Fruit fly (Drosophila melanogaster) whole organism, embryonic: ENCODE results near the gene CG5181.

ENCODE experiments used
- Bteb2 ChIP-seq: fragments of 200-800 bp; sonication (Bioruptor generic); optimal IDR thresholded peaks from 2 replicates; lab custom pipeline; 2016; ENCODE audit warnings: missing biosample characterization, missing genetic modification characterization
- CG11695 ChIP-seq: fragments of 200-800 bp; sonication (Bioruptor generic); IDR thresholded peaks from 3 replicates; pipeline ENCODE4 v1.3.6; 2022; ENCODE audit warnings: missing biosample characterization, missing genetic modification characterization
- CG12391 ChIP-seq: fragments of 200-800 bp; sonication (Bioruptor generic); optimal IDR thresholded peaks from 3 replicates; lab custom pipeline; 2018; ENCODE audit warnings: missing biosample characterization, mild to moderate bottlenecking, missing genetic modification characterization, moderate library complexity
- CG13624 ChIP-seq: fragments of 200-800 bp; sonication (Bioruptor generic); optimal IDR thresholded peaks from 2 replicates; lab custom pipeline; 2016; ENCODE audit warnings: missing biosample characterization, missing genetic modification characterization
- CG14050 ChIP-seq: fragments of 200-800 bp; sonication (Bioruptor generic); IDR thresholded peaks from 3 replicates; pipeline ENCODE4 v1.3.6; 2022; ENCODE audit warnings: missing biosample characterization, missing genetic modification characterization
- CG1603 ChIP-seq: fragments of 200-800 bp; sonication (Bioruptor generic); optimal IDR thresholded peaks from 2 replicates; lab custom pipeline; 2019; ENCODE audit warnings: missing biosample characterization, mild to moderate bottlenecking, missing genetic modification characterization, moderate library complexity
- CG17359 ChIP-seq: fragments of 200-800 bp; sonication (Bioruptor generic); optimal IDR thresholded peaks from 3 replicates; lab custom pipeline; 2018; ENCODE audit warnings: missing biosample characterization, mild to moderate bottlenecking, missing genetic modification characterization, moderate library complexity
- CG1832 ChIP-seq: fragments of 200-800 bp; sonication (Bioruptor generic); optimal IDR thresholded peaks from 2 replicates; lab custom pipeline; 2017; ENCODE audit warnings: missing biosample characterization, mild to moderate bottlenecking, missing genetic modification characterization, inconsistent platforms
- CG3995 ChIP-seq: fragments of 200-800 bp; sonication (Bioruptor generic); optimal IDR thresholded peaks from 3 replicates; lab custom pipeline; 2016; ENCODE audit warnings: missing biosample characterization, missing genetic modification characterization
- CG4282 ChIP-seq: fragments of 200-800 bp; sonication (Bioruptor generic); optimal IDR thresholded peaks from 2 replicates; lab custom pipeline; 2016; ENCODE audit warnings: missing biosample characterization, missing genetic modification characterization
- CG4360 ChIP-seq: fragments of 200-800 bp; sonication (Bioruptor generic); IDR thresholded peaks from 2 replicates; pipeline ENCODE4 v1.3.6; 2022; ENCODE audit warnings: missing biosample characterization, missing genetic modification characterization
- CG4404 ChIP-seq: fragments of 200-800 bp; sonication (Bioruptor generic); IDR thresholded peaks from 2 replicates; pipeline ENCODE4 v1.3.6; 2022; ENCODE audit warnings: missing biosample characterization, missing genetic modification characterization
- CG5180 ChIP-seq: fragments of 200-800 bp; sonication (Bioruptor generic); optimal IDR thresholded peaks from 3 replicates; lab custom pipeline; 2017; ENCODE audit warnings: missing biosample characterization, missing genetic modification characterization, mild to moderate bottlenecking, moderate library complexity, missing genetic modification reagents
- CG8765 ChIP-seq: fragments of 200-800 bp; sonication (Bioruptor generic); IDR thresholded peaks from 2 replicates; pipeline ENCODE4 v1.3.6; 2022; ENCODE audit warnings: missing biosample characterization, missing genetic modification characterization
- Camta ChIP-seq: fragments of 200-800 bp; sonication (Bioruptor generic); optimal IDR thresholded peaks from 2 replicates; lab custom pipeline; 2016; ENCODE audit warnings: missing biosample characterization, missing genetic modification characterization
- Deaf1 ChIP-seq: fragments of 200-800 bp; optimal IDR thresholded peaks from 3 replicates; lab custom pipeline; 2019; ENCODE audit warnings: missing biosample characterization, mild to moderate bottlenecking, missing genetic modification characterization, moderate library complexity
- H15 ChIP-seq: fragments of 200-800 bp; sonication (Bioruptor generic); IDR thresholded peaks from 3 replicates; pipeline ENCODE4 v1.3.6; 2022; ENCODE audit warnings: missing biosample characterization, missing genetic modification characterization
- NFAT ChIP-seq: fragments of 200-800 bp; sonication (Bioruptor generic); IDR thresholded peaks from 2 replicates; pipeline ENCODE4 v1.3.6; 2022; ENCODE audit warnings: missing biosample characterization, missing genetic modification characterization
- NK7.1 ChIP-seq: fragments of 200-800 bp; sonication (Bioruptor generic); optimal IDR thresholded peaks from 3 replicates; lab custom pipeline; 2016; ENCODE audit warnings: missing biosample characterization, missing genetic modification characterization
- Oli ChIP-seq: fragments of 200-800 bp; sonication (Bioruptor generic); optimal IDR thresholded peaks from 2 replicates; lab custom pipeline; 2018; ENCODE audit warnings: missing biosample characterization, mild to moderate bottlenecking, missing genetic modification characterization, moderate library complexity
- Six4 ChIP-seq: fragments of 200-800 bp; sonication (Bioruptor generic); optimal IDR thresholded peaks from 2 replicates; lab custom pipeline; 2016; ENCODE audit warnings: missing biosample characterization, missing genetic modification characterization
- abd-A ChIP-seq: fragments of 200-800 bp; sonication (Bioruptor generic); optimal IDR thresholded peaks from 3 replicates; lab custom pipeline; 2019; ENCODE audit warnings: missing biosample characterization, mild to moderate bottlenecking, missing genetic modification characterization, moderate library complexity
- az2 ChIP-seq: fragments of 200-800 bp; sonication (Bioruptor generic); optimal IDR thresholded peaks from 3 replicates; lab custom pipeline; 2016; ENCODE audit warnings: missing biosample characterization, missing genetic modification characterization
- bab2 ChIP-seq: fragments of 200-800 bp; sonication (Bioruptor generic); optimal IDR thresholded peaks from 2 replicates; lab custom pipeline; 2016; ENCODE audit warnings: missing biosample characterization, missing genetic modification characterization
- bbx ChIP-seq: fragments of 200-800 bp; sonication (Bioruptor generic); IDR thresholded peaks from 2 replicates; pipeline ENCODE4 v1.3.6; 2022; ENCODE audit warnings: missing biosample characterization, missing genetic modification characterization; ENCODE audit not compliant: partially characterized antibody
- bowl ChIP-seq: fragments of 200-800 bp; sonication (Bioruptor generic); IDR thresholded peaks from 2 replicates; pipeline ENCODE4 v1.3.6; 2022; ENCODE audit warnings: missing biosample characterization, missing genetic modification characterization
- bsh ChIP-seq, 2 experiments: fragments of 200-800 bp; sonication (Bioruptor generic); optimal IDR thresholded peaks; 2 replicates each; lab custom pipeline; 2017 to 2018; ENCODE audit warnings: mild to moderate bottlenecking in 2 of 2, missing biosample characterization in 2 of 2, missing genetic modification characterization in 2 of 2, moderate library complexity in 1 of 2
- chif ChIP-seq, 2 experiments: fragments of 200-800 bp; sonication (Bioruptor generic); optimal IDR thresholded peaks; 3 replicates each; lab custom pipeline; 2016; ENCODE audit warnings: missing biosample characterization in 2 of 2, missing genetic modification characterization in 2 of 2
- dmrt99B ChIP-seq: fragments of 200-800 bp; sonication (Bioruptor generic); optimal IDR thresholded peaks from 2 replicates; lab custom pipeline; 2018; ENCODE audit warnings: missing biosample characterization, mild to moderate bottlenecking, missing genetic modification characterization, moderate library complexity
- fd102C ChIP-seq: fragments of 200-800 bp; sonication (Bioruptor generic); optimal IDR thresholded peaks from 2 replicates; lab custom pipeline; 2018; ENCODE audit warnings: missing biosample characterization, mild to moderate bottlenecking, missing genetic modification characterization, moderate library complexity
- ham ChIP-seq: fragments of 200-800 bp; sonication (Bioruptor generic); IDR thresholded peaks from 2 replicates; pipeline ENCODE4 v1.3.6; 2022; ENCODE audit warnings: missing biosample characterization, missing genetic modification characterization
- hth ChIP-seq: fragments of >200 bp; optimal IDR thresholded peaks from 2 replicates; lab custom pipeline; 2017; ENCODE audit warnings: inconsistent platforms
- ind ChIP-seq: fragments of 200-800 bp; sonication (Bioruptor generic); optimal IDR thresholded peaks from 3 replicates; lab custom pipeline; 2016; ENCODE audit warnings: missing biosample characterization, missing genetic modification characterization
- kay ChIP-seq: fragments of 200-800 bp; sonication (Bioruptor generic); optimal IDR thresholded peaks from 2 replicates; lab custom pipeline; 2016; ENCODE audit warnings: missing biosample characterization, missing genetic modification characterization
- klu ChIP-seq: fragments of 200-800 bp; sonication (Bioruptor generic); IDR thresholded peaks from 2 replicates; pipeline ENCODE4 v1.3.6; 2022; ENCODE audit warnings: missing biosample characterization, missing genetic modification characterization
- lov ChIP-seq, 2 experiments: fragments of 200-800 bp in 1 of 2; fragments of >200 bp in 1 of 2; sonication (Bioruptor generic) in 1 of 2; IDR thresholded peaks in 1 of 2; optimal IDR thresholded peaks in 1 of 2; 2 replicates in 1 of 2; 3 replicates in 1 of 2; pipeline versions ENCODE4 v1.3.6 to Lab custom; 2017 to 2022; ENCODE audit warnings: missing biosample characterization in 1 of 2, missing genetic modification characterization in 1 of 2
- maf-S ChIP-seq: fragments of 200-800 bp; sonication (Bioruptor generic); optimal IDR thresholded peaks from 2 replicates; lab custom pipeline; 2016; ENCODE audit warnings: missing biosample characterization, missing genetic modification characterization
- org-1 ChIP-seq: fragments of 200-800 bp; sonication (Bioruptor generic); optimal IDR thresholded peaks from 2 replicates; lab custom pipeline; 2017; ENCODE audit warnings: missing biosample characterization, missing genetic modification characterization
- psq ChIP-seq: fragments of 200-800 bp; sonication (Bioruptor generic); optimal IDR thresholded peaks from 2 replicates; lab custom pipeline; 2017; ENCODE audit warnings: missing biosample characterization, missing genetic modification characterization
- slp2 ChIP-seq: fragments of 200-800 bp; sonication (Bioruptor generic); optimal IDR thresholded peaks from 2 replicates; lab custom pipeline; 2016; ENCODE audit warnings: missing biosample characterization, missing genetic modification characterization
- unc-4 ChIP-seq: fragments of 200-800 bp; sonication (Bioruptor generic); IDR thresholded peaks from 2 replicates; pipeline ENCODE4 v1.3.6; 2022; ENCODE audit warnings: missing biosample characterization, missing genetic modification characterization; ENCODE audit not compliant: partially characterized antibody
- vfl ChIP-seq: fragments of 200-800 bp; sonication (Bioruptor generic); optimal IDR thresholded peaks from 2 replicates; lab custom pipeline; 2016; ENCODE audit warnings: missing biosample characterization, missing genetic modification characterization
- vvl ChIP-seq: fragments of 200-800 bp; sonication (Bioruptor generic); IDR thresholded peaks from 2 replicates; pipeline ENCODE4 v1.3.6; 2022; ENCODE audit warnings: missing biosample characterization, missing genetic modification characterization

Gene CG5181

DNA sequence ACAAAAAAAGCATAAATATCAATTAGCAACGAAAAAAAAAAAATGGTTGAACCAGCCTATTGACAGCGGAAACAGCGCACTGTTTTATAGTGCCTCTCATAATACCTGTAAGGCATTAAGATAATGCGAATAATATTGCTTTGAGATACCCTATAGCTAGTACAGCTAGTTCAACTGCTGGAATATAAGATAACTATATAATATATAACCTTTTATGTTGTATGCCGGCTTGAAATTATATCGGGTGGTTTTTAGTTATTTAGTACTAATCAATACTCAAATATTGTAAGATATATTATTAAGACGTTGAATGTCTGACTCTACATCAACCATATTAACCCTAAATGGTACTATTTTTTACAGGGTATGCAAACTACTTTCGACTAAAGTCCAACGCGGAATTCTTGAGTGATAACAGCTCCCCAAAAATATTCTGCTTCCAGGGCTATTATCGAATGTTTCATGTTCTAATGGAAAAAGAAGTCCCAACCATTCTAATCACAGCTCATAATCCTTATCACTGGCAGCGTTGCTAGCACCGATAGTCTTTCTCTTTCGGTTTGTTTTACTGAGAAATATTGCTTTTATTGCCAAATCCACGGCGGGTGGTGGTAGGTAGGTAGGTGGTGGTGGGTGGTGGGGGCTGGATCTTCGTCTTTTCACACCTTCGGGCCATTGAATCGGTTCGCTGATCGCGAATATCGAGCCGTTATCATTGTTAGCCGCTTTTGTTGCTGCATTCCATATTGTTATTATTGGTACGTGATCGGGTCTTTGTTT is 24.5 kb upstream of the CG5181 start (continued):
- TF ChIP-seq ham (GFP tag; lab: Robert Waterston, UW) (peak; percentile 84; the same call in 1 of the 2 replicates), az2 (GFP tag; lab: Kevin White, UChicago) (no peak), Deaf1 (tag; lab: Kevin White, UChicago) (peak; percentile 88), CG12391 (tag; lab: Kevin White, UChicago) (peak; percentile 85), CG1603 (tag; lab: Kevin White, UChicago) (peak; percentile 49), CG17359 (tag; lab: Kevin White, UChicago) (peak; percentile 46), bab2 (peak; percentile 53), CG1832 (GFP tag; lab: Kevin White, UChicago) (no peak), NFAT (GFP tag; lab: Robert Waterston, UW) (peak; percentile 62; the same call in 1 of the 2 replicates), vvl (GFP tag; lab: Robert Waterston, UW) (peak; percentile 82), dmrt99B (tag; lab: Kevin White, UChicago) (peak; percentile 82), chif (GFP tag; optimal IDR thresholded peaks at IDR 0.05; lab: Kevin White, UChicago) (no peak), slp2 (GFP tag; lab: Kevin White, UChicago) (no peak), bowl (GFP tag; lab: Robert Waterston, UW) (peak; percentile 73), CG4404 (GFP tag; lab: Robert Waterston, UW) (0 out of 2 replicates have a peak, but pooled peaks have one; percentile 24), CG4360 (GFP tag; lab: Robert Waterston, UW) (no peak), ind (no peak), CG3995 (no peak), abd-A (tag; lab: Kevin White, UChicago) (no peak), CG13624 (GFP tag; lab: Kevin White, UChicago) (peak; percentile 62), H15 (GFP tag; lab: Robert Waterston, UW) (peak; percentile 51; the same call in 2 of the 3 replicates), vfl (GFP tag; lab: Kevin White, UChicago) (no peak), fd102C (GFP tag; lab: Kevin White, UChicago) (no peak), CG14050 (peak; percentile 67), Six4 (GFP tag; lab: Kevin White, UChicago) (no peak), CG11695 (peak; percentile 86), CG4282 (GFP tag; lab: Kevin White, UChicago) (no peak), klu (GFP tag; lab: Robert Waterston, UW) (peak; percentile 81), psq (no peak), CG5180 (GFP tag; lab: Kevin White, UChicago) (no peak), lov (optimal IDR thresholded peaks at IDR 0.05; lab: Kevin White, UChicago) (no peak), lov (GFP tag; IDR thresholded peaks at IDR 0.05; lab: Robert Waterston, UW) (no peak), bbx (GFP tag; lab: Robert Waterston, UW) (no peak), unc-4 (GFP tag; lab: Robert Waterston, UW) (no peak), Bteb2 (GFP tag; lab: Kevin White, UChicago) (peak; percentile 10), Oli (tag; lab: Kevin White, UChicago) (peak; percentile 77), maf-S (GFP tag; lab: Kevin White, UChicago) (no peak), Camta (GFP tag; lab: Kevin White, UChicago) (no peak), hth (no peak), kay (GFP tag; lab: Kevin White, UChicago) (no peak), bsh (GFP tag; optimal IDR thresholded peaks at IDR 0.05; lab: Kevin White, UChicago) (peak in 1 of 2 experiments; percentile 65), org-1 (GFP tag; lab: Kevin White, UChicago) (peak; percentile 57), CG8765 (GFP tag; lab: Robert Waterston, UW) (peak; percentile 36; the same call in 1 of the 2 replicates), NK7.1 (GFP tag; lab: Kevin White, UChicago) (peak; percentile 30)
